Fruit fly (Drosophila melanogaster) whole organism, embryonic: Measurements from ENCODE around the gene CG13077.

ENCODE experiments used
- Bteb2 ChIP-seq: fragments of 200-800 bp; sonication (Bioruptor generic); optimal IDR thresholded peaks from 2 replicates; lab custom pipeline; 2016; ENCODE audit warnings: missing biosample characterization, missing genetic modification characterization
- CG10147 ChIP-seq: fragments of 200-800 bp; sonication (Bioruptor generic); optimal IDR thresholded peaks from 2 replicates; lab custom pipeline; 2019; ENCODE audit warnings: missing biosample characterization, mild to moderate bottlenecking, missing genetic modification characterization, moderate library complexity
- CG10543 ChIP-seq: fragments of 200-800 bp; sonication (Bioruptor generic); optimal IDR thresholded peaks from 3 replicates; lab custom pipeline; 2017; ENCODE audit warnings: missing biosample characterization, mild to moderate bottlenecking, missing genetic modification characterization, moderate library complexity
- CG11398 ChIP-seq: fragments of 200-800 bp; sonication (Bioruptor generic); optimal IDR thresholded peaks from 2 replicates; lab custom pipeline; 2016; ENCODE audit warnings: missing biosample characterization, missing genetic modification characterization
- CG11695 ChIP-seq: fragments of 200-800 bp; sonication (Bioruptor generic); IDR thresholded peaks from 3 replicates; pipeline ENCODE4 v1.3.6; 2022; ENCODE audit warnings: missing biosample characterization, missing genetic modification characterization
- CG12071 ChIP-seq: fragments of 200-800 bp; sonication (Bioruptor generic); optimal IDR thresholded peaks from 3 replicates; lab custom pipeline; 2018; ENCODE audit warnings: missing biosample characterization, mild to moderate bottlenecking, missing genetic modification characterization
- CG15011 ChIP-seq: fragments of 200-800 bp; sonication (Bioruptor generic); optimal IDR thresholded peaks from 3 replicates; lab custom pipeline; 2018; ENCODE audit warnings: missing biosample characterization, mild to moderate bottlenecking, missing genetic modification characterization
- CG15514 ChIP-seq: fragments of 200-800 bp; sonication (Bioruptor generic); optimal IDR thresholded peaks from 3 replicates; lab custom pipeline; 2017; ENCODE audit warnings: missing biosample characterization, missing genetic modification characterization, mild to moderate bottlenecking, moderate library complexity, missing genetic modification reagents
- CG1603 ChIP-seq: fragments of 200-800 bp; sonication (Bioruptor generic); optimal IDR thresholded peaks from 2 replicates; lab custom pipeline; 2019; ENCODE audit warnings: missing biosample characterization, mild to moderate bottlenecking, missing genetic modification characterization, moderate library complexity
- CG17328 ChIP-seq: fragments of 200-800 bp; sonication (Bioruptor generic); IDR thresholded peaks from 2 replicates; pipeline ENCODE4 v1.3.6; 2022; ENCODE audit warnings: missing biosample characterization, missing genetic modification characterization
- CG17912 ChIP-seq: fragments of 200-800 bp; sonication (Bioruptor generic); optimal IDR thresholded peaks from 2 replicates; lab custom pipeline; 2018; ENCODE audit warnings: missing biosample characterization, mild to moderate bottlenecking, missing genetic modification characterization
- CG2889 ChIP-seq: fragments of 200-800 bp; sonication (Bioruptor generic); IDR thresholded peaks from 3 replicates; pipeline ENCODE4 v1.3.6; 2022; ENCODE audit warnings: missing biosample characterization, missing genetic modification characterization
- CG3995 ChIP-seq: fragments of 200-800 bp; sonication (Bioruptor generic); optimal IDR thresholded peaks from 3 replicates; lab custom pipeline; 2016; ENCODE audit warnings: missing biosample characterization, missing genetic modification characterization
- CG4404 ChIP-seq: fragments of 200-800 bp; sonication (Bioruptor generic); IDR thresholded peaks from 2 replicates; pipeline ENCODE4 v1.3.6; 2022; ENCODE audit warnings: missing biosample characterization, missing genetic modification characterization
- CG5180 ChIP-seq: fragments of 200-800 bp; sonication (Bioruptor generic); optimal IDR thresholded peaks from 3 replicates; lab custom pipeline; 2017; ENCODE audit warnings: missing biosample characterization, missing genetic modification characterization, mild to moderate bottlenecking, moderate library complexity, missing genetic modification reagents
- CG6683 ChIP-seq: fragments of 200-800 bp; sonication (Bioruptor generic); optimal IDR thresholded peaks from 2 replicates; lab custom pipeline; 2017; ENCODE audit warnings: missing biosample characterization, mild to moderate bottlenecking, missing genetic modification characterization, missing genetic modification reagents
- CG7556 ChIP-seq: fragments of 200-800 bp; sonication (Bioruptor generic); optimal IDR thresholded peaks from 2 replicates; lab custom pipeline; 2017; ENCODE audit warnings: missing biosample characterization, mild to moderate bottlenecking, missing genetic modification characterization
- CHES-1-like ChIP-seq: fragments of 200-800 bp; sonication (Bioruptor generic); optimal IDR thresholded peaks from 2 replicates; lab custom pipeline; 2016; ENCODE audit warnings: missing biosample characterization, missing genetic modification characterization
- Chrac-16 ChIP-seq: fragments of 200-800 bp; sonication (Bioruptor generic); optimal IDR thresholded peaks from 3 replicates; lab custom pipeline; 2016; ENCODE audit warnings: missing biosample characterization, missing genetic modification characterization
- D ChIP-seq, 2 experiments: fragments of 200-800 bp in 1 of 2; fragments of >200 bp in 1 of 2; sonication (Bioruptor generic) in 1 of 2; optimal IDR thresholded peaks; 2 replicates in 1 of 2; 3 replicates in 1 of 2; lab custom pipeline; 2017; ENCODE audit warnings: mild to moderate bottlenecking in 1 of 2, missing biosample characterization in 1 of 2, missing genetic modification characterization in 1 of 2, missing genetic modification reagents in 1 of 2
- Dp ChIP-seq: fragments of 200-800 bp; sonication (Bioruptor generic); optimal IDR thresholded peaks from 2 replicates; lab custom pipeline; 2018; ENCODE audit warnings: missing biosample characterization, mild to moderate bottlenecking, missing genetic modification characterization, moderate library complexity
- H15 ChIP-seq: fragments of 200-800 bp; sonication (Bioruptor generic); IDR thresholded peaks from 3 replicates; pipeline ENCODE4 v1.3.6; 2022; ENCODE audit warnings: missing biosample characterization, missing genetic modification characterization
- HLH3B ChIP-seq: fragments of 200-800 bp; sonication (Bioruptor generic); IDR thresholded peaks from 2 replicates; pipeline ENCODE4 v1.3.6; 2022; ENCODE audit warnings: missing biosample characterization, missing genetic modification characterization
- Hand ChIP-seq: fragments of 200-800 bp; sonication (Bioruptor generic); optimal IDR thresholded peaks from 2 replicates; lab custom pipeline; 2017; ENCODE audit warnings: mild to moderate bottlenecking, missing biosample characterization, missing genetic modification reagents, missing genetic modification characterization
- Kr ChIP-seq: fragments of 200-800 bp; sonication (Bioruptor generic); optimal IDR thresholded peaks from 2 replicates; lab custom pipeline; 2017; ENCODE audit warnings: missing biosample characterization, mild to moderate bottlenecking, missing genetic modification characterization
- Max ChIP-seq: fragments of 200-800 bp; sonication (Bioruptor generic); optimal IDR thresholded peaks from 2 replicates; lab custom pipeline; 2016; ENCODE audit warnings: missing biosample characterization, mild to moderate bottlenecking, missing genetic modification characterization
- NK7.1 ChIP-seq: fragments of 200-800 bp; sonication (Bioruptor generic); optimal IDR thresholded peaks from 3 replicates; lab custom pipeline; 2016; ENCODE audit warnings: missing biosample characterization, missing genetic modification characterization
- aop ChIP-seq: fragments of 200-800 bp; sonication (Bioruptor generic); IDR thresholded peaks from 2 replicates; pipeline ENCODE4 v1.3.6; 2022; ENCODE audit warnings: missing biosample characterization, missing genetic modification characterization
- ap ChIP-seq: fragments of 200-800 bp; sonication (Bioruptor generic); IDR thresholded peaks from 2 replicates; pipeline ENCODE4 v1.3.6; 2022; ENCODE audit warnings: missing biosample characterization, missing genetic modification characterization
- ato ChIP-seq: fragments of 200-800 bp; sonication (Bioruptor generic); IDR thresholded peaks from 2 replicates; pipeline ENCODE4 v1.3.6; 2022; ENCODE audit warnings: missing biosample characterization, missing genetic modification characterization; ENCODE audit not compliant: partially characterized antibody
- bowl ChIP-seq: fragments of 200-800 bp; sonication (Bioruptor generic); IDR thresholded peaks from 2 replicates; pipeline ENCODE4 v1.3.6; 2022; ENCODE audit warnings: missing biosample characterization, missing genetic modification characterization
- chn ChIP-seq: fragments of 200-800 bp; sonication (Bioruptor generic); optimal IDR thresholded peaks from 2 replicates; lab custom pipeline; 2016; ENCODE audit warnings: missing biosample characterization, missing genetic modification characterization
- ci ChIP-seq: fragments of 200-800 bp; sonication (Bioruptor generic); IDR thresholded peaks from 3 replicates; pipeline ENCODE4 v1.3.6; 2022; ENCODE audit warnings: missing biosample characterization, missing genetic modification characterization
- croc ChIP-seq: fragments of 200-800 bp; sonication (Bioruptor generic); conservative IDR thresholded peaks from 3 replicates; pipeline ENCODE4 v1.3.6; 2022; ENCODE audit warnings: missing biosample characterization, missing genetic modification characterization
- dysf ChIP-seq: fragments of 200-800 bp; sonication (Bioruptor generic); IDR thresholded peaks from 3 replicates; pipeline ENCODE4 v1.3.6; 2022; ENCODE audit warnings: missing biosample characterization, missing genetic modification characterization
- fu2 ChIP-seq: fragments of 200-800 bp; sonication (Bioruptor generic); optimal IDR thresholded peaks from 2 replicates; lab custom pipeline; 2016; ENCODE audit warnings: missing biosample characterization, missing genetic modification characterization
- gfzf ChIP-seq: fragments of 200-800 bp; sonication (Bioruptor generic); optimal IDR thresholded peaks from 2 replicates; lab custom pipeline; 2016; ENCODE audit warnings: missing biosample characterization, mild to moderate bottlenecking, missing genetic modification characterization, moderate library complexity
- grau ChIP-seq: fragments of 200-800 bp; optimal IDR thresholded peaks from 3 replicates; lab custom pipeline; 2019; ENCODE audit warnings: missing biosample characterization, mild to moderate bottlenecking, missing genetic modification characterization, moderate library complexity
- gro ChIP-seq: fragments of 200-800 bp; sonication (Bioruptor generic); optimal IDR thresholded peaks from 2 replicates; lab custom pipeline; 2016; ENCODE audit warnings: missing biosample characterization, missing genetic modification characterization
- gsb ChIP-seq: fragments of 200-800 bp; sonication (Bioruptor generic); IDR thresholded peaks from 2 replicates; pipeline ENCODE4 v1.3.6; 2022; ENCODE audit warnings: missing biosample characterization, missing genetic modification characterization
- nerfin-2 ChIP-seq: fragments of 200-800 bp; sonication (Bioruptor generic); IDR thresholded peaks from 2 replicates; pipeline ENCODE4 v1.3.6; 2022; ENCODE audit warnings: missing biosample characterization, missing genetic modification characterization; ENCODE audit not compliant: partially characterized antibody
- oc ChIP-seq: fragments of 200-800 bp; sonication (Bioruptor generic); optimal IDR thresholded peaks from 2 replicates; lab custom pipeline; 2018; ENCODE audit warnings: missing biosample characterization, mild to moderate bottlenecking, missing genetic modification characterization, moderate library complexity
- peb ChIP-seq: fragments of 200-800 bp; sonication (Bioruptor generic); IDR thresholded peaks from 2 replicates; pipeline ENCODE4 v1.3.6; 2022; ENCODE audit warnings: missing biosample characterization, missing genetic modification characterization
- pum ChIP-seq: fragments of 200-800 bp; sonication (Bioruptor generic); optimal IDR thresholded peaks from 2 replicates; lab custom pipeline; 2016; ENCODE audit warnings: missing biosample characterization, missing genetic modification characterization
- so ChIP-seq: fragments of 200-800 bp; sonication (Bioruptor generic); IDR thresholded peaks from 3 replicates; pipeline ENCODE4 v1.3.6; 2022; ENCODE audit warnings: missing biosample characterization, missing genetic modification characterization
- unpg ChIP-seq: fragments of 200-800 bp; sonication (Bioruptor generic); optimal IDR thresholded peaks from 3 replicates; lab custom pipeline; 2018; ENCODE audit warnings: missing biosample characterization, mild to moderate bottlenecking, missing genetic modification characterization, moderate library complexity
- z ChIP-seq: fragments of 200-800 bp; sonication (Bioruptor generic); IDR thresholded peaks from 3 replicates; pipeline ENCODE4 v1.3.6; 2022; ENCODE audit warnings: missing biosample characterization, missing genetic modification characterization

The CG13077 gene

DNA sequence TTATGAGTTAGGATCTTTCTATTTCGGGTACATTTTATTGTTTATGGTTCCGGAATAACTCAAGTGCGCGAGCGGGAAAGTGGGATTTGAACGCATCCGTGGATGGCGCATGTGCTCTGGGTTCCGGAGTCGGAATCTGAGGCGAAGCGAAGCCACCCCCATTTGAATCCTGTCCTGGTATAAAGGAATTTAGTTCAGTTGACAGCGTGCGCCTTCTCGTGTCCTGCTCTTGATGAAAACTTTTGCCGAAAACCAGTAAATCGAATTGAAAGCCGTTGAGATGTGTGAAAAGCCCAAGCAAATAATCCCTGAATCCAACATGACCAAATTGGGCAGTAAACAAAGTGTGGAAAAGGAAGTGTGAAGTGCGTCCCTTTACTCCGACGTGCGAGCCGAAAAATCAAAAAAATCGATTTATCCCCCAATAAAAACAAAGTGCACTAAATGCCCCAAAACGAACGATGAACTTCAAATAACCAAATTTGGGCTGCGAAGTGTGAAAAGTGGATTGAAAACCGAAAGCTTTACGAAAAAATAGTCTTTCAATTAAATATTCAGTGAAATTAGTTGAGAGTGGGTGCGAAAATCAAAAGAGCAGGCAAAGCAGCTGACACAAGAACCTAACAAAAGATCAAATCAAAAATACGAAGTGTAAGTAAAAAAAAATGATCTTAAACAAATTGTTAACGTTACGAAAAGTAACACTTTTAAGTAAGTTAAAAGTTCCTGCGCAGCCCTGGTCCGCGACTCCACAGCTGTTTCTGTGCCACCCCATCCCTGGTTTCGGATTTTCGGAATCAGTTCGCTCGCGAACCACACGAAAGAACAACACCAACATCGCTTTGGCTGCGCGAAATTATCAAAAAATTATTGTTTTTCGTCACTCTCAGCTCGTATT is 21.0 kb downstream of the CG13077 start, which contains the start of gene Lar (continued):
- peak; percentile 53 for TF ChIP-seq CHES-1-like
- no peak for TF ChIP-seq oc (tag; lab: Kevin White, UChicago)
- peak; percentile 59; the same call in 1 of the 3 replicates for TF ChIP-seq CG11695 (GFP tag; lab: Robert Waterston, UW)
- no peak for TF ChIP-seq CG15011
- TF ChIP-seq grau (tag; lab: Kevin White, UChicago), result peak; percentile 66
- TF ChIP-seq bowl, result no peak
- TF ChIP-seq CG2889 (GFP tag; lab: Robert Waterston, UW), result no peak
- peak; percentile 78 for TF ChIP-seq CG10543 (GFP tag; lab: Kevin White, UChicago)
- TF ChIP-seq chn, result peak; percentile 61
- TF ChIP-seq CG17328 (GFP tag; lab: Robert Waterston, UW), result peak; percentile 50; the same call in 1 of the 2 replicates
- TF ChIP-seq ci, result peak; percentile 78
- no peak for TF ChIP-seq CG12071 (GFP tag; lab: Kevin White, UChicago)
- TF ChIP-seq ato (GFP tag; lab: Robert Waterston, UW), result no peak
- TF ChIP-seq gro (GFP tag; lab: Kevin White, UChicago), result peak; percentile 32
- TF ChIP-seq NK7.1, result peak; percentile 16
- no peak for TF ChIP-seq Max
- no peak for TF ChIP-seq CG5180 (GFP tag; lab: Kevin White, UChicago)
- peak; percentile 60 for TF ChIP-seq CG1603 (tag; lab: Kevin White, UChicago)
- no peak for TF ChIP-seq nerfin-2 (GFP tag; lab: Robert Waterston, UW)
- no peak for TF ChIP-seq aop
- TF ChIP-seq fu2 (GFP tag; lab: Kevin White, UChicago), result peak; percentile 60
- TF ChIP-seq CG4404 (GFP tag; lab: Robert Waterston, UW), result 0 out of 2 replicates have a peak, but pooled peaks have one; percentile 20
- TF ChIP-seq Kr (GFP tag; lab: Kevin White, UChicago), result no peak
- TF ChIP-seq Dp (GFP tag; lab: Kevin White, UChicago), result peak; percentile 40
- TF ChIP-seq pum (GFP tag; lab: Kevin White, UChicago), result peak; percentile 70
- TF ChIP-seq CG7556 (GFP tag; lab: Kevin White, UChicago), result peak; percentile 63
- TF ChIP-seq CG6683 (GFP tag; lab: Kevin White, UChicago), result no peak
- peak; percentile 75 for TF ChIP-seq Bteb2 (GFP tag; lab: Kevin White, UChicago)
- TF ChIP-seq Chrac-16 (GFP tag; lab: Kevin White, UChicago), result peak; percentile 35
- peak; percentile 100 for TF ChIP-seq CG15514 (GFP tag; lab: Kevin White, UChicago)
- TF ChIP-seq CG3995, result peak; percentile 96
- TF ChIP-seq z, result no peak
- TF ChIP-seq D (optimal IDR thresholded peaks at IDR 0.05; lab: Kevin White, UChicago), result no peak
- peak; percentile 1 for TF ChIP-seq D (GFP tag; optimal IDR thresholded peaks at IDR 0.05; lab: Kevin White, UChicago)
- peak; percentile 26 for TF ChIP-seq unpg (GFP tag; lab: Kevin White, UChicago)
- TF ChIP-seq Hand (GFP tag; lab: Kevin White, UChicago), result peak; percentile 33
- 0 out of 2 replicates have a peak, but pooled peaks have one; percentile 43 for TF ChIP-seq peb (GFP tag; lab: Robert Waterston, UW)
- TF ChIP-seq H15, result 0 out of 3 replicates have a peak, but pooled peaks have one; percentile 9
- TF ChIP-seq so, result 0 out of 3 replicates have a peak, but pooled peaks have one; percentile 42
- no peak for TF ChIP-seq gsb (GFP tag; lab: Robert Waterston, UW)
- TF ChIP-seq croc, result peak; percentile 34; the same call in 1 of the 3 replicates
- no peak for TF ChIP-seq CG17912 (GFP tag; lab: Kevin White, UChicago)
- 0 out of 3 replicates have a peak, but pooled peaks have one; percentile 38 for TF ChIP-seq dysf (GFP tag; lab: Robert Waterston, UW)
- TF ChIP-seq ap, result no peak
- peak; percentile 39 for TF ChIP-seq CG10147 (GFP tag; lab: Kevin White, UChicago)
- TF ChIP-seq HLH3B, result peak; percentile 38; the same call in 1 of the 2 replicates
- peak; percentile 24 for TF ChIP-seq gfzf (GFP tag; lab: Kevin White, UChicago)
- TF ChIP-seq CG11398, result peak; percentile 24
